Worm (Caenorhabditis elegans): ENCODE measurements around the gene Y44A6D.6.

DNA sequence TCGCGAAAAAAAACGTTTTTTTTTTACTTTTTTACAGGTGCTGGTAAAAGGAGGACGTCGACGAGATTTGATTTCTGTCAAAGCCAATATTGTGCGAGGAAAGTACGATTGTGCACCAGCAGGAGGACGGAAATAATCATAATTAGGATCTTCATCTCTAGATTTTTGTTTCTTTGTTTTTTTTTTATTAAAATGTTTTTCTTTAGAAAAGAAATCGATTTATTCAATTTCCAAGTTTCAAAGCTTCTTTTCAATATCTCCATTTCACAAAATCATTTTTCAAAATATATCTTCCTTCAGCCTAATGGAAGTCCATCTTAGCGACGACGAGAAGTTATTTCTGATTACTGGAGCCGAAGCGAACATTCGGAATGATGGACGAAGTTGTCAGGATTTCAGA lies 31.4 kb downstream of the Y44A6D.6 start, which contains the start of gene exos-7:
- TF ChIP-seq pqm-1 (tag; optimal IDR thresholded peaks at IDR 0.05): no peak
- no peak for TF ChIP-seq unc-3 (GFP tag; conservative IDR thresholded peaks at IDR 0.05)
- TF ChIP-seq unc-3 (tag; optimal IDR thresholded peaks at IDR 0.05): no peak
- TF ChIP-seq ceh-9 (tag; optimal IDR thresholded peaks at IDR 0.05): no peak
- TF ChIP-seq pag-3 (tag; optimal IDR thresholded peaks at IDR 0.05; ENCODE audit: borderline replicate concordance): no peak
- TF ChIP-seq rnt-1 (tag; optimal IDR thresholded peaks at IDR 0.05): no peak
- no peak for TF ChIP-seq fkh-10 (GFP tag; optimal IDR thresholded peaks at IDR 0.05)
- no peak for TF ChIP-seq nfya-1 (tag; optimal IDR thresholded peaks at IDR 0.05)
- no peak for TF ChIP-seq fax-1 (tag; optimal IDR thresholded peaks at IDR 0.05)
